Fruit fly (Drosophila melanogaster): ENCODE data around the gene C1GalTA.
A peak's percentile ranks its signal among the peaks of the same experiment; 100 is the strongest.

Gene C1GalTA

DNA sequence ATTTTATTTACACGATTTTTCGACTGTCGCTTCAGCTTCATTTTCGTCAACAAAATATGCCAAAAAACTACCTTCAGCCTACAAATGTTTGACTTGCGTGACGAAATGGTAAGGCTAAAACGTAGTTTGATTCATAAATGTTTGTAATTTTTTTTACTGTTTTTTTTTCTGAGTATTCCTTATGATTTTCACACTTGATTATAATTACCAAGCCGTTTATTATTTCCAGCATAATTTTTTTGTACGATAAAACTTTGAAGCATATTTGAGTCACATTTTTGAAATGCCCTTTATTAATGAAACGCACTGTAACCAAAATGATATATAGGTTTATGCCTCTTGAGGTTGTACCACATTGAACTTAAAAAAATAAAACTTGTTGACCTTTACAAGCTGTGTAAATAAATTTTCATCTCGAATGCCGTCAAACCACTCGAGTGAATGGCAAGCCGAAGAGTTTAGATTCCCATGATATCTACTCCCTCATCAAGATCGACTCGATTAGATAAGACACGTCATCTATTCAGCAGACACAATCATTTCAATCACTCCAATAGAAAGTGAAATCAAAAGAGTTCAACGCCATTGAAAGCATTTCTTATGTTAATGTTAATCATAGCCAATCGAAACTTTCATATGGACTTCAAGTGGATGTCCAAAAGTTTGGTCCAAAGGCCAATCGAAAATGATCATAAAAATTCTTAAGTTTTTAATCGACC is 31.7 kb upstream of the C1GalTA start:
- TF ChIP-seq CG10462 (GFP tag; optimal IDR thresholded peaks at IDR 0.05) (no peak), CG1233 (GFP tag; optimal IDR thresholded peaks at IDR 0.05) (no peak), CG7271 (tag; optimal IDR thresholded peaks at IDR 0.05) (no peak), HLH54F (GFP tag; optimal IDR thresholded peaks at IDR 0.05) (peak; percentile 12), CG17385 (GFP tag; optimal IDR thresholded peaks at IDR 0.05) (peak; percentile 47), CG10654 (GFP tag; optimal IDR thresholded peaks at IDR 0.05) (peak; percentile 4), nerfin-1 (tag; optimal IDR thresholded peaks at IDR 0.05) (peak; percentile 24), unpg (GFP tag; optimal IDR thresholded peaks at IDR 0.05) (peak; percentile 69), dm (GFP tag; optimal IDR thresholded peaks at IDR 0.05) (peak; percentile 11), Six4 (GFP tag; optimal IDR thresholded peaks at IDR 0.05) (no peak), kay (GFP tag; optimal IDR thresholded peaks at IDR 0.05) (peak; percentile 19), HmgD (GFP tag; optimal IDR thresholded peaks at IDR 0.05) (no peak), Atf6 (GFP tag; IDR thresholded peaks at IDR 0.05) (peak; percentile 57; the same call in 1 of the 2 replicates), wdn (GFP tag; IDR thresholded peaks at IDR 0.05) (no peak), insv (GFP tag; optimal IDR thresholded peaks at IDR 0.05) (no peak), slbo (GFP tag; IDR thresholded peaks at IDR 0.05) (peak; percentile 68), CG2129 (GFP tag; IDR thresholded peaks at IDR 0.05; ENCODE audit: partially characterized antibody) (no peak), tio (GFP tag; optimal IDR thresholded peaks at IDR 0.05) (peak; percentile 26), Xbp1 (GFP tag; optimal IDR thresholded peaks at IDR 0.05) (peak; percentile 51), HmgZ (tag; optimal IDR thresholded peaks at IDR 0.05) (peak; percentile 8), pho (GFP tag; optimal IDR thresholded peaks at IDR 0.05) (peak; percentile 14), usp (GFP tag; optimal IDR thresholded peaks at IDR 0.05) (no peak), gfzf (GFP tag; optimal IDR thresholded peaks at IDR 0.05) (no peak), CG7556 (GFP tag; optimal IDR thresholded peaks at IDR 0.05) (peak; percentile 40), CG1602 (GFP tag; optimal IDR thresholded peaks at IDR 0.05) (peak; percentile 28), ranshi (GFP tag; IDR thresholded peaks at IDR 0.05) (0 out of 2 replicates have a peak, but pooled peaks have one; percentile 4), Hr78 (GFP tag; optimal IDR thresholded peaks at IDR 0.05) (peak in 1 of 2 experiments; percentile 67), Atf-2 (GFP tag; optimal IDR thresholded peaks at IDR 0.05) (peak; percentile 17), CG11560 (tag; IDR thresholded peaks at IDR 0.05) (no peak), CG10209 (GFP tag; optimal IDR thresholded peaks at IDR 0.05) (peak; percentile 59), sob (GFP tag; IDR thresholded peaks at IDR 0.05) (peak; percentile 47; the same call in 1 of the 2 replicates), CG10979 (tag; optimal IDR thresholded peaks at IDR 0.05) (peak; percentile 1), CG1603 (tag; optimal IDR thresholded peaks at IDR 0.05) (no peak), stc (GFP tag; IDR thresholded peaks at IDR 0.05) (peak; percentile 66), az2 (GFP tag; optimal IDR thresholded peaks at IDR 0.05) (peak; percentile 31), CG12391 (tag; optimal IDR thresholded peaks at IDR 0.05) (peak; percentile 53), fd3F (GFP tag; optimal IDR thresholded peaks at IDR 0.05) (peak; percentile 45), CG6654 (GFP tag; optimal IDR thresholded peaks at IDR 0.05) (no peak), yki (optimal IDR thresholded peaks at IDR 0.05) (no peak), CG10366 (GFP tag; IDR thresholded peaks at IDR 0.05) (peak; percentile 45; the same call in 1 of the 2 replicates), Blimp-1 (GFP tag; optimal IDR thresholded peaks at IDR 0.05) (peak; percentile 90), CG6854 (GFP tag; optimal IDR thresholded peaks at IDR 0.05) (peak; percentile 30), ind (GFP tag; optimal IDR thresholded peaks at IDR 0.05) (peak; percentile 42), CG8089 (GFP tag; optimal IDR thresholded peaks at IDR 0.05) (peak; percentile 13), CG1647 (GFP tag; optimal IDR thresholded peaks at IDR 0.05) (no peak), Antp (GFP tag; optimal IDR thresholded peaks at IDR 0.05) (peak; percentile 22), zfh1 (GFP tag; IDR thresholded peaks at IDR 0.05) (no peak), CG2678 (tag; optimal IDR thresholded peaks at IDR 0.05) (peak; percentile 78), BEAF-32 (GFP tag; optimal IDR thresholded peaks at IDR 0.05) (no peak), Hr3 (GFP tag; optimal IDR thresholded peaks at IDR 0.05) (peak; percentile 43)

All from whole organism, embryonic.